Fruit fly (Drosophila melanogaster) whole organism, prepupa: ENCODE data around the gene SecCl.

Experiments used
- Blimp-1 ChIP-seq: fragments of 200-800 bp; sonication (Bioruptor generic); optimal IDR thresholded peaks from 3 replicates; lab custom pipeline; 2017; ENCODE audit warnings: missing biosample characterization, missing genetic modification characterization, mild to moderate bottlenecking, moderate library complexity, missing genetic modification reagents
- CG10631 ChIP-seq: fragments of 200-800 bp; sonication (Bioruptor generic); optimal IDR thresholded peaks from 2 replicates; lab custom pipeline; 2016; ENCODE audit warnings: missing biosample characterization, missing genetic modification characterization
- CG10669 ChIP-seq: fragments of 200-800 bp; sonication (Bioruptor generic); optimal IDR thresholded peaks from 3 replicates; lab custom pipeline; 2018; ENCODE audit warnings: missing biosample characterization, mild to moderate bottlenecking, missing genetic modification characterization, moderate library complexity
- CG11294 ChIP-seq: fragments of 200-800 bp; sonication (Bioruptor generic); IDR thresholded peaks from 2 replicates; pipeline ENCODE4 v1.3.6; 2022; ENCODE audit warnings: missing biosample characterization, missing genetic modification characterization
- CG1621 ChIP-seq: fragments of 200-800 bp; sonication (Bioruptor generic); optimal IDR thresholded peaks from 3 replicates; lab custom pipeline; 2018; ENCODE audit warnings: missing biosample characterization, mild to moderate bottlenecking, missing genetic modification characterization
- CG16779 ChIP-seq: fragments of 200-800 bp; sonication (Bioruptor generic); optimal IDR thresholded peaks from 3 replicates; lab custom pipeline; 2017; ENCODE audit warnings: missing biosample characterization, mild to moderate bottlenecking, missing genetic modification characterization
- CG31627 ChIP-seq: fragments of 200-800 bp; sonication (Bioruptor generic); optimal IDR thresholded peaks from 3 replicates; lab custom pipeline; 2016; ENCODE audit warnings: missing biosample characterization, missing genetic modification characterization
- CG32006 ChIP-seq: fragments of 200-800 bp; sonication (Bioruptor generic); optimal IDR thresholded peaks from 3 replicates; lab custom pipeline; 2017; ENCODE audit warnings: missing biosample characterization, mild to moderate bottlenecking, missing genetic modification characterization
- CG34406 ChIP-seq: fragments of 200-800 bp; sonication (Bioruptor generic); optimal IDR thresholded peaks from 3 replicates; lab custom pipeline; 2016; ENCODE audit warnings: missing biosample characterization, missing genetic modification characterization
- CG3919 ChIP-seq: fragments of 200-800 bp; sonication (Bioruptor generic); optimal IDR thresholded peaks from 3 replicates; lab custom pipeline; 2016; ENCODE audit warnings: missing biosample characterization, missing genetic modification characterization
- CG6163 ChIP-seq: fragments of 200-800 bp; sonication (Bioruptor generic); IDR thresholded peaks from 3 replicates; pipeline ENCODE4 v1.3.6; 2022; ENCODE audit warnings: missing biosample characterization, missing genetic modification characterization
- CG6276 ChIP-seq: fragments of 200-800 bp; sonication (Bioruptor generic); optimal IDR thresholded peaks from 2 replicates; lab custom pipeline; 2017; ENCODE audit warnings: missing biosample characterization, mild to moderate bottlenecking, missing genetic modification characterization
- CG7368 ChIP-seq: fragments of 200-800 bp; sonication (Bioruptor generic); optimal IDR thresholded peaks from 3 replicates; lab custom pipeline; 2016; ENCODE audit warnings: missing biosample characterization, missing genetic modification characterization
- CG8632 ChIP-seq: fragments of 200-800 bp; sonication (Bioruptor generic); optimal IDR thresholded peaks from 3 replicates; lab custom pipeline; 2016; ENCODE audit warnings: missing biosample characterization, missing genetic modification characterization
- Eip75B ChIP-seq: fragments of 200-800 bp; sonication (Bioruptor generic); optimal IDR thresholded peaks from 3 replicates; lab custom pipeline; 2016; ENCODE audit warnings: missing biosample characterization, missing genetic modification characterization
- Eip78C ChIP-seq: fragments of 200-800 bp; sonication (Bioruptor generic); peaks from one replicate; lab custom pipeline; 2016; ENCODE audit warnings: missing biosample characterization, missing genetic modification characterization
- Eip93F ChIP-seq: fragments of 200-800 bp; sonication (Bioruptor generic); optimal IDR thresholded peaks from 2 replicates; lab custom pipeline; 2016; ENCODE audit warnings: missing biosample characterization, mild to moderate bottlenecking, missing genetic modification characterization
- Ets96B ChIP-seq: fragments of 200-800 bp; optimal IDR thresholded peaks from 2 replicates; lab custom pipeline; 2019; ENCODE audit warnings: missing biosample characterization, mild to moderate bottlenecking, missing genetic modification characterization, moderate library complexity
- Gug ChIP-seq: fragments of 200-800 bp; sonication (Bioruptor generic); IDR thresholded peaks from 2 replicates; pipeline ENCODE4 v1.3.6; 2022; ENCODE audit warnings: missing biosample characterization, missing genetic modification characterization
- Hr38 ChIP-seq: sonication (Bioruptor generic); optimal IDR thresholded peaks from 2 replicates; lab custom pipeline; 2016; ENCODE audit warnings: missing biosample characterization, missing genetic modification characterization
- Hr39 ChIP-seq: fragments of 200-800 bp; sonication (Bioruptor generic); optimal IDR thresholded peaks from 2 replicates; lab custom pipeline; 2016; ENCODE audit warnings: missing biosample characterization, missing genetic modification characterization
- Hr4 ChIP-seq: fragments of 200-800 bp; sonication (Bioruptor generic); optimal IDR thresholded peaks from 3 replicates; lab custom pipeline; 2016; ENCODE audit warnings: missing biosample characterization, missing genetic modification characterization
- Lpt ChIP-seq: fragments of 200-800 bp; sonication (Bioruptor generic); optimal IDR thresholded peaks from 3 replicates; lab custom pipeline; 2016; ENCODE audit warnings: missing biosample characterization, missing genetic modification characterization
- Met ChIP-seq: fragments of 200-800 bp; sonication (Bioruptor generic); optimal IDR thresholded peaks from 3 replicates; lab custom pipeline; 2016; ENCODE audit warnings: missing biosample characterization, missing genetic modification characterization
- OdsH ChIP-seq: fragments of 200-800 bp; sonication (Bioruptor generic); optimal IDR thresholded peaks from 3 replicates; lab custom pipeline; 2016; ENCODE audit warnings: missing biosample characterization, missing genetic modification characterization
- Smox ChIP-seq: fragments of 200-800 bp; sonication (Bioruptor generic); optimal IDR thresholded peaks from 3 replicates; lab custom pipeline; 2016; ENCODE audit warnings: missing biosample characterization, missing genetic modification characterization
- Sox102F ChIP-seq: fragments of 200-800 bp; sonication (Bioruptor generic); optimal IDR thresholded peaks from 2 replicates; lab custom pipeline; 2016; ENCODE audit warnings: missing biosample characterization, mild to moderate bottlenecking, missing genetic modification characterization
- Sox14 ChIP-seq: fragments of 200-800 bp; sonication (Bioruptor generic); optimal IDR thresholded peaks from 3 replicates; lab custom pipeline; 2016; ENCODE audit warnings: missing biosample characterization, missing genetic modification characterization
- Sox15 ChIP-seq: fragments of 200-800 bp; sonication (Bioruptor generic); optimal IDR thresholded peaks from 3 replicates; lab custom pipeline; 2016; ENCODE audit warnings: missing biosample characterization, missing genetic modification characterization
- achi ChIP-seq: fragments of 200-800 bp; sonication (Bioruptor generic); optimal IDR thresholded peaks from 3 replicates; lab custom pipeline; 2016; ENCODE audit warnings: missing biosample characterization, missing genetic modification characterization
- acj6 ChIP-seq: fragments of 200-800 bp; sonication (Bioruptor generic); optimal IDR thresholded peaks from 3 replicates; lab custom pipeline; 2016; ENCODE audit warnings: missing biosample characterization, missing genetic modification characterization
- cyc ChIP-seq: fragments of 200-800 bp; sonication (Bioruptor generic); optimal IDR thresholded peaks from 3 replicates; lab custom pipeline; 2016; ENCODE audit warnings: missing biosample characterization, missing genetic modification characterization
- dsx ChIP-seq: fragments of 200-800 bp; optimal IDR thresholded peaks from 3 replicates; lab custom pipeline; 2019; ENCODE audit warnings: missing biosample characterization, mild to moderate bottlenecking, missing genetic modification characterization, moderate library complexity; ENCODE audit not compliant: poor library complexity, severe bottlenecking
- eg ChIP-seq: fragments of 200-800 bp; sonication (Bioruptor generic); IDR thresholded peaks from 3 replicates; pipeline ENCODE4 v1.3.6; 2022; ENCODE audit warnings: missing biosample characterization, missing genetic modification characterization
- fd85E ChIP-seq: fragments of 200-800 bp; sonication (Bioruptor generic); optimal IDR thresholded peaks from 3 replicates; lab custom pipeline; 2016; ENCODE audit warnings: missing biosample characterization, missing genetic modification characterization
- fkh ChIP-seq: fragments of 200-800 bp; sonication (Bioruptor generic); optimal IDR thresholded peaks from 3 replicates; lab custom pipeline; 2017; ENCODE audit warnings: missing biosample characterization, mild to moderate bottlenecking, missing genetic modification characterization, moderate library complexity
- lz ChIP-seq: fragments of 200-800 bp; sonication (Bioruptor generic); optimal IDR thresholded peaks from 3 replicates; lab custom pipeline; 2016; ENCODE audit warnings: missing biosample characterization, missing genetic modification characterization
- net ChIP-seq: fragments of 200-800 bp; sonication (Bioruptor generic); optimal IDR thresholded peaks from 3 replicates; lab custom pipeline; 2016; ENCODE audit warnings: missing biosample characterization, missing genetic modification characterization
- pdm3 ChIP-seq: fragments of 200-800 bp; sonication (Bioruptor generic); optimal IDR thresholded peaks from 3 replicates; lab custom pipeline; 2016; ENCODE audit warnings: missing biosample characterization, missing genetic modification characterization
- salr ChIP-seq, 2 experiments: fragments of 200-800 bp; sonication (Bioruptor generic); optimal IDR thresholded peaks; 3 replicates each; lab custom pipeline; 2016 to 2018; ENCODE audit warnings: missing biosample characterization in 2 of 2, missing genetic modification characterization in 2 of 2, mild to moderate bottlenecking in 1 of 2
- ss ChIP-seq, 2 experiments: fragments of 200-800 bp; sonication (Bioruptor generic); optimal IDR thresholded peaks; 2 replicates in 1 of 2; 3 replicates in 1 of 2; lab custom pipeline; 2017 to 2018; ENCODE audit warnings: mild to moderate bottlenecking in 2 of 2, missing biosample characterization in 2 of 2, missing genetic modification characterization in 2 of 2, moderate library complexity in 1 of 2
- svp ChIP-seq: fragments of 200-800 bp; sonication (Bioruptor generic); peaks from one replicate; lab custom pipeline; 2016; ENCODE audit warnings: missing biosample characterization, missing genetic modification characterization
- vri ChIP-seq: fragments of 200-800 bp; sonication (Bioruptor generic); optimal IDR thresholded peaks from 3 replicates; lab custom pipeline; 2016; ENCODE audit warnings: missing biosample characterization, mild to moderate bottlenecking, missing genetic modification characterization

Gene SecCl

dm6 chr3L:17465804-17466203 is 4.1 kb upstream of the SecCl start, which contains the start of gene QIL1:
TSS of gene QIL1 (plus strand) at chr3L:17465945.
- TF ChIP-seq Eip78C (GFP tag; lab: Kevin White, UChicago) (peak; percentile 55), CG11294 (GFP tag; lab: Robert Waterston, UW) (no peak)

dm6 chr3L:17473889-17474288 is 4.0 kb downstream of the SecCl start:
- TF ChIP-seq eg (no peak), ss (GFP tag; optimal IDR thresholded peaks at IDR 0.05; lab: Kevin White, UChicago) (no peak), Sox102F (GFP tag; lab: Kevin White, UChicago) (no peak), Eip78C (GFP tag; lab: Kevin White, UChicago) (no peak), net (GFP tag; lab: Kevin White, UChicago) (no peak), Sox15 (GFP tag; lab: Kevin White, UChicago) (no peak), CG1621 (tag; lab: Kevin White, UChicago) (no peak), CG31627 (GFP tag; lab: Kevin White, UChicago) (no peak), CG34406 (GFP tag; lab: Kevin White, UChicago) (no peak)
- TF ChIP-seq, all 60 proteins: peak for 0

dm6 chr3L:17474711-17475451 is 5.0 kb downstream of the SecCl start, which contains the start of the genes UQCR-Q and CG46525:
TSS of gene UQCR-Q (plus strand) at chr3L:17474761.
TSS of gene CG46525 (plus strand) at chr3L:17475220.
- TF ChIP-seq vri (GFP tag; lab: Kevin White, UChicago) (peak; percentile 83), eg (no peak)

dm6 chr3L:17475979-17476393 is 6.1 kb downstream of the SecCl start, which contains the start of gene CG34250:
TSS of gene CG34250 (plus strand) at chr3L:17476222.
- TF ChIP-seq ss (GFP tag; optimal IDR thresholded peaks at IDR 0.05; lab: Kevin White, UChicago): no peak
- TF ChIP-seq Sox102F (GFP tag; lab: Kevin White, UChicago): no peak
- no peak for TF ChIP-seq CG6163
- TF ChIP-seq CG6276 (GFP tag; lab: Kevin White, UChicago): no peak
- no peak for TF ChIP-seq CG11294 (GFP tag; lab: Robert Waterston, UW)
- peak; percentile 5 for TF ChIP-seq Hr39 (GFP tag; lab: Kevin White, UChicago)
- peak; percentile 15 for TF ChIP-seq Ets96B
- TF ChIP-seq Eip93F (GFP tag; lab: Kevin White, UChicago): peak; percentile 34
- TF ChIP-seq Sox15 (GFP tag; lab: Kevin White, UChicago): no peak
- TF ChIP-seq Lpt (GFP tag; lab: Kevin White, UChicago): no peak
- no peak for TF ChIP-seq Hr38 (GFP tag; lab: Kevin White, UChicago)
- no peak for TF ChIP-seq Eip75B (GFP tag; lab: Kevin White, UChicago)
- TF ChIP-seq CG8632 (GFP tag; lab: Kevin White, UChicago): no peak
- no peak for TF ChIP-seq Smox
- no peak for TF ChIP-seq net (GFP tag; lab: Kevin White, UChicago)
- TF ChIP-seq Gug: no peak
- TF ChIP-seq fd85E: no peak
- TF ChIP-seq svp (GFP tag; lab: Kevin White, UChicago): no peak
- TF ChIP-seq CG3919: no peak
- peak; percentile 35 for TF ChIP-seq vri (GFP tag; lab: Kevin White, UChicago)
- TF ChIP-seq achi: no peak
- TF ChIP-seq salr (GFP tag; optimal IDR thresholded peaks at IDR 0.05; lab: Kevin White, UChicago): no peak
- TF ChIP-seq CG16779 (tag; lab: Kevin White, UChicago): no peak
- TF ChIP-seq Met (GFP tag; lab: Kevin White, UChicago): no peak
- TF ChIP-seq Sox14 (GFP tag; lab: Kevin White, UChicago): peak; percentile 25
- no peak for TF ChIP-seq CG31627 (GFP tag; lab: Kevin White, UChicago)
- TF ChIP-seq OdsH (GFP tag; lab: Kevin White, UChicago): no peak
- peak; percentile 28 for TF ChIP-seq cyc (GFP tag; lab: Kevin White, UChicago)
- no peak for TF ChIP-seq dsx (GFP tag; lab: Kevin White, UChicago)
- peak; percentile 93 for TF ChIP-seq fkh (GFP tag; lab: Kevin White, UChicago)
- no peak for TF ChIP-seq CG32006 (GFP tag; lab: Kevin White, UChicago)
- TF ChIP-seq pdm3 (GFP tag; lab: Kevin White, UChicago): no peak
- TF ChIP-seq eg: no peak
- TF ChIP-seq CG7368 (GFP tag; lab: Kevin White, UChicago): no peak
- peak; percentile 25 for TF ChIP-seq CG10631
- TF ChIP-seq lz (GFP tag; lab: Kevin White, UChicago): peak; percentile 39
- TF ChIP-seq Hr4 (GFP tag; lab: Kevin White, UChicago): peak; percentile 33
- TF ChIP-seq CG10669 (GFP tag; lab: Kevin White, UChicago): no peak
- TF ChIP-seq Blimp-1 (GFP tag; lab: Kevin White, UChicago): no peak
- TF ChIP-seq acj6 (GFP tag; lab: Kevin White, UChicago): peak; percentile 9
